Fruit fly (Drosophila melanogaster) whole organism, wandering third instar larva: Measurements from ENCODE around the gene dia.

Source experiments
- CG32264 ChIP-seq: fragments of 200-800 bp; sonication (Bioruptor generic); optimal IDR thresholded peaks from 2 replicates; lab custom pipeline; 2016; ENCODE audit warnings: missing biosample characterization, missing genetic modification characterization
- CG9705 ChIP-seq: fragments of 200-800 bp; sonication (Bioruptor generic); optimal IDR thresholded peaks from 2 replicates; lab custom pipeline; 2018; ENCODE audit warnings: missing biosample characterization, mild to moderate bottlenecking, missing genetic modification characterization
- CrebA ChIP-seq: fragments of 200-800 bp; sonication (Bioruptor generic); optimal IDR thresholded peaks from 2 replicates; lab custom pipeline; 2016; ENCODE audit warnings: missing biosample characterization, mild to moderate bottlenecking, missing genetic modification characterization, borderline replicate concordance
- Dfd ChIP-seq: fragments of >200 bp; optimal IDR thresholded peaks from 2 replicates; lab custom pipeline; 2017; ENCODE audit warnings: missing biosample characterization, missing genetic modification characterization
- Dif ChIP-seq: fragments of 200-275, 200-300 bp; sonication (Bioruptor generic); optimal IDR thresholded peaks from 2 replicates; lab custom pipeline; 2018; ENCODE audit warnings: missing biosample characterization, missing genetic modification characterization; ENCODE audit not compliant: partially characterized antibody
- GATAd ChIP-seq: sonication (Bioruptor generic); optimal IDR thresholded peaks from 2 replicates; lab custom pipeline; 2016; ENCODE audit warnings: missing biosample characterization, missing genetic modification characterization
- HLH106 ChIP-seq: fragments of 200-800 bp; optimal IDR thresholded peaks from 3 replicates; lab custom pipeline; 2019; ENCODE audit warnings: missing biosample characterization, mild to moderate bottlenecking, missing genetic modification characterization, moderate library complexity
- Hnf4 ChIP-seq: fragments of 200-800 bp; sonication (Bioruptor generic); optimal IDR thresholded peaks from 2 replicates; lab custom pipeline; 2016; ENCODE audit warnings: missing biosample characterization, mild to moderate bottlenecking, missing genetic modification characterization
- Hr78 ChIP-seq: fragments of >200 bp; optimal IDR thresholded peaks from 2 replicates; lab custom pipeline; 2017; ENCODE audit warnings: missing biosample characterization, missing genetic modification characterization
- Hr83 ChIP-seq: fragments of 200-300 bp; sonication (Bioruptor generic); optimal IDR thresholded peaks from 2 replicates; lab custom pipeline; 2016; ENCODE audit warnings: missing biosample characterization, mild to moderate bottlenecking, missing genetic modification characterization, moderate library complexity; ENCODE audit not compliant: poor library complexity, severe bottlenecking
- Jra ChIP-seq: sonication (Bioruptor generic); optimal IDR thresholded peaks from 2 replicates; lab custom pipeline; 2016; ENCODE audit warnings: missing biosample characterization, missing genetic modification characterization
- Mio ChIP-seq: sonication (Bioruptor generic); optimal IDR thresholded peaks from 2 replicates; lab custom pipeline; 2016; ENCODE audit warnings: missing biosample characterization, missing genetic modification characterization
- N ChIP-seq: fragments of >200 bp; optimal IDR thresholded peaks from 2 replicates; lab custom pipeline; 2018; ENCODE audit warnings: missing biosample characterization, missing external identifiers, missing genetic modification characterization
- OdsH ChIP-seq: fragments of 200-800 bp; sonication (Bioruptor generic); optimal IDR thresholded peaks from 2 replicates; lab custom pipeline; 2016; ENCODE audit warnings: missing biosample characterization, mild to moderate bottlenecking, missing genetic modification characterization
- Rel ChIP-seq, 2 experiments: fragments of 200-800 bp; sonication (Bioruptor generic) in 1 of 2; optimal IDR thresholded peaks; 2 replicates in 1 of 2; 3 replicates in 1 of 2; lab custom pipeline; 2016 to 2019; ENCODE audit warnings: mild to moderate bottlenecking in 2 of 2, missing biosample characterization in 2 of 2, missing genetic modification characterization in 2 of 2, moderate library complexity in 1 of 2
- Sp1 ChIP-seq: fragments of 200-800 bp; sonication (Bioruptor generic); optimal IDR thresholded peaks from 3 replicates; lab custom pipeline; 2019; ENCODE audit warnings: missing biosample characterization, mild to moderate bottlenecking, missing genetic modification characterization, moderate library complexity
- Vsx2 ChIP-seq: fragments of 200-300, 225-300 bp; sonication (Bioruptor generic); optimal IDR thresholded peaks from 2 replicates; lab custom pipeline; 2018; ENCODE audit warnings: missing biosample characterization, missing genetic modification characterization; ENCODE audit not compliant: partially characterized antibody
- br ChIP-seq: fragments of 200-800 bp; sonication (Bioruptor generic); optimal IDR thresholded peaks from 2 replicates; lab custom pipeline; 2016; ENCODE audit warnings: missing biosample characterization, missing genetic modification characterization
- brk ChIP-seq: fragments of 200-800 bp; sonication (Bioruptor generic); optimal IDR thresholded peaks from 2 replicates; lab custom pipeline; 2016; ENCODE audit warnings: missing biosample characterization, mild to moderate bottlenecking, missing genetic modification characterization
- dl ChIP-seq, 2 experiments: fragments of 175-275, 200-275 bp in 1 of 2; fragments of 200-275 bp in 1 of 2; sonication (Bioruptor generic); optimal IDR thresholded peaks; lab custom pipeline; 2018; ENCODE audit warnings: mild to moderate bottlenecking in 2 of 2, missing biosample characterization in 2 of 2, missing genetic modification characterization in 2 of 2, moderate library complexity in 2 of 2; ENCODE audit not compliant: partially characterized antibody in 2 of 2, insufficient read depth in 1 of 2
- dmrt93B ChIP-seq: fragments of 200-800 bp; sonication (Bioruptor generic); optimal IDR thresholded peaks from 2 replicates; lab custom pipeline; 2018; ENCODE audit warnings: missing biosample characterization, mild to moderate bottlenecking, missing genetic modification characterization
- dsf ChIP-seq: sonication (Bioruptor generic); optimal IDR thresholded peaks from 2 replicates; lab custom pipeline; 2016; ENCODE audit warnings: missing biosample characterization, missing genetic modification characterization, borderline replicate concordance
- ey ChIP-seq: fragments of 200-800 bp; sonication (Bioruptor generic); optimal IDR thresholded peaks from 2 replicates; lab custom pipeline; 2016; ENCODE audit warnings: missing biosample characterization, missing genetic modification characterization
- foxo ChIP-seq, 2 experiments: fragments of 200-800 bp; sonication (Bioruptor generic); optimal IDR thresholded peaks; 2 replicates in 1 of 2; 3 replicates in 1 of 2; lab custom pipeline; 2016 to 2017; ENCODE audit warnings: missing biosample characterization in 2 of 2, missing genetic modification characterization in 2 of 2
- fru ChIP-seq: fragments of 200-800 bp; sonication (Bioruptor generic); optimal IDR thresholded peaks from 3 replicates; lab custom pipeline; 2016; ENCODE audit warnings: missing biosample characterization, mild to moderate bottlenecking, missing genetic modification characterization
- h ChIP-seq: fragments of 200-800 bp; sonication (Bioruptor generic); optimal IDR thresholded peaks from 3 replicates; lab custom pipeline; 2016; ENCODE audit warnings: missing biosample characterization, mild to moderate bottlenecking, missing genetic modification characterization
- jim ChIP-seq: fragments of 175-275, 200-325 bp; sonication (Bioruptor generic); optimal IDR thresholded peaks from 2 replicates; lab custom pipeline; 2016; ENCODE audit warnings: missing biosample characterization, mild to moderate bottlenecking, missing genetic modification characterization
- lola ChIP-seq: fragments of >200 bp; optimal IDR thresholded peaks from 2 replicates; lab custom pipeline; 2017; ENCODE audit warnings: missing biosample characterization, missing genetic modification characterization
- pan ChIP-seq: fragments of >200 bp; optimal IDR thresholded peaks from 2 replicates; lab custom pipeline; 2017
- psq ChIP-seq: fragments of 200-800 bp; sonication (Bioruptor generic); optimal IDR thresholded peaks from 3 replicates; lab custom pipeline; 2017; ENCODE audit warnings: missing biosample characterization, mild to moderate bottlenecking, missing genetic modification characterization, moderate library complexity
- rgr ChIP-seq: fragments of 200-800 bp; sonication (Bioruptor generic); optimal IDR thresholded peaks from 3 replicates; lab custom pipeline; 2016; ENCODE audit warnings: missing biosample characterization, mild to moderate bottlenecking, missing genetic modification characterization
- sage ChIP-seq: fragments of 200-800 bp; sonication (Bioruptor generic); optimal IDR thresholded peaks from 2 replicates; lab custom pipeline; 2016; ENCODE audit warnings: missing biosample characterization, mild to moderate bottlenecking, missing genetic modification characterization
- sv ChIP-seq: fragments of 200-800 bp; sonication (Bioruptor generic); optimal IDR thresholded peaks from 3 replicates; lab custom pipeline; 2016; ENCODE audit warnings: missing biosample characterization, missing genetic modification characterization
- tai ChIP-seq: sonication (Bioruptor generic); optimal IDR thresholded peaks from 2 replicates; lab custom pipeline; 2016; ENCODE audit warnings: missing biosample characterization, missing genetic modification characterization
- usp ChIP-seq: fragments of >200 bp; optimal IDR thresholded peaks from 2 replicates; lab custom pipeline; 2017; ENCODE audit warnings: missing biosample characterization, missing genetic modification characterization

Gene dia

dm6 chr2L:20716712-20717111, 41.2 kb upstream of the dia start:
- TF ChIP-seq GATAd (no peak), pan (lab: Kevin White, UChicago) (no peak), foxo (GFP tag; optimal IDR thresholded peaks at IDR 0.05; lab: Kevin White, UChicago) (no peak), usp (GFP tag; lab: Kevin White, UChicago) (no peak), Hr83 (GFP tag; lab: Kevin White, UChicago) (no peak)

- TF ChIP-seq jim (no peak), foxo (GFP tag; optimal IDR thresholded peaks at IDR 0.05; lab: Kevin White, UChicago) (no peak), rgr (no peak), Hnf4 (GFP tag; lab: Kevin White, UChicago) (no peak), CrebA (GFP tag; lab: Kevin White, UChicago) (no peak), Mio (GFP tag; lab: Kevin White, UChicago) (no peak), CG9705 (GFP tag; lab: Kevin White, UChicago) (no peak), ey (GFP tag; lab: Kevin White, UChicago) (no peak), CG32264 (GFP tag; lab: Kevin White, UChicago) (no peak), lola (GFP tag; lab: Kevin White, UChicago) (no peak), br (GFP tag; lab: Kevin White, UChicago) (no peak), sage (no peak), tai (GFP tag; lab: Kevin White, UChicago) (no peak), OdsH (no peak), GATAd (no peak), N (GFP tag; lab: Kevin White, UChicago) (no peak), dl (GFP tag; optimal IDR thresholded peaks at IDR 0.05; lab: Kevin White, UChicago; ENCODE audit: insufficient read depth in 1 of 2, partially characterized antibody in 2 of 2) (no peak), fru (GFP tag; lab: Kevin White, UChicago) (no peak)
These were observed 37.9 kb upstream of the dia start for dm6 chr2L:20720011-20720410.

DNA sequence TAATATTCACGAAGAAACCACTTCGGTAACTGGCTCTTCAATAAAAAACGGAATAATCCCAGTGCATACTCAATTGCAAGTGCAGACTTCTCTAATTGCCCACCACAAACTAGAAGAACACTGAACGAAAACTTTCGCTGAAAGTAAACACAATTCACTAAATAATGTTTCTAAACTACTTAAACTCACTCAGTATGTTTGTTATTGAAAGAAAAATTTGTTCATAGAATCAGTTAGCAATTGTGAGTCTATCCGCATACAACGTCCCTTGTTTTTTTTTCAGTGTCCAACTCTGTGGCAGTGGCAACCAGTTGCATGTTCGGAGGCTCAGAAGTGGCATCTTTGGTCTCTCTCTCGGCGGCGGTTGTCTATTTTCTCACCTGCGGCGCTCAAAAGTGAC, 36.5 kb upstream of the dia start:
- TF ChIP-seq tai (GFP tag; lab: Kevin White, UChicago) = no peak
- TF ChIP-seq Vsx2 (GFP tag; lab: Kevin White, UChicago) = no peak
- no peak for TF ChIP-seq Hr78 (GFP tag; lab: Kevin White, UChicago)
- TF ChIP-seq h (GFP tag; lab: Kevin White, UChicago) = no peak
- no peak for TF ChIP-seq ey (GFP tag; lab: Kevin White, UChicago)
- TF ChIP-seq GATAd = no peak
- TF ChIP-seq psq = no peak
- TF ChIP-seq Dfd (GFP tag; lab: Kevin White, UChicago) = no peak
- TF ChIP-seq Rel (GFP tag; optimal IDR thresholded peaks at IDR 0.05; lab: Kevin White, UChicago) = no peak
- no peak for TF ChIP-seq Rel (tag; optimal IDR thresholded peaks at IDR 0.05; lab: Kevin White, UChicago)
- TF ChIP-seq Jra (GFP tag; lab: Kevin White, UChicago) = no peak

- TF ChIP-seq h (GFP tag; lab: Kevin White, UChicago) = no peak
- no peak for TF ChIP-seq OdsH
- no peak for TF ChIP-seq dmrt93B (GFP tag; lab: Kevin White, UChicago)
- TF ChIP-seq CG32264 (GFP tag; lab: Kevin White, UChicago) = no peak
These were observed 33.9 kb upstream of the dia start for dm6 chr2L:20724024-20724423.

DNA sequence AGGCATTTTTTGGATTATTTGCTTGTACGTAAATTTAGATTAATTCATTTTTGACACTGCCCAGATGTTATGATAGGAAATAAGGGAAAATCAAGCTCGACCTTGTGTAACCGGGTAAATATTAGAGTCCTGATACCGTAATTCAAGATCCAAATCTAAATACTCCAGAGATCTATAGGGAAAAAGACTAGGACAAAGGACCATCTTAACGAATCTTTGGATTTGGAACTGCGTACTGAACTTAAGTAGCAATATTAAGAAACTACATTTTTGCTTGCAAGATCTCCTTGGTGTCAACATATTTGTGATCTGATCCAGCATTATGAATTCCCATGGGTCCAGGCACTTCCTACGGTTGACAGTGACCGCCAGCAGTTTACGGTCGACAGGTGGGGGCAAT, 31.5 kb upstream of the dia start, which contains the start of gene CG9316:
TSS of gene CG9316 (minus strand) at position 101 of the 400 bp plus-strand sequence.
- TF ChIP-seq dsf (GFP tag; lab: Kevin White, UChicago) = no peak
- TF ChIP-seq CrebA (GFP tag; lab: Kevin White, UChicago) = no peak
- TF ChIP-seq brk (GFP tag; lab: Kevin White, UChicago) = no peak
- no peak for TF ChIP-seq Hnf4 (GFP tag; lab: Kevin White, UChicago)
- TF ChIP-seq rgr = no peak
- TF ChIP-seq tai (GFP tag; lab: Kevin White, UChicago) = no peak
- no peak for TF ChIP-seq N (GFP tag; lab: Kevin White, UChicago)
- TF ChIP-seq Sp1 (GFP tag; lab: Kevin White, UChicago) = no peak
- no peak for TF ChIP-seq dmrt93B (GFP tag; lab: Kevin White, UChicago)
- no peak for TF ChIP-seq sv (GFP tag; lab: Kevin White, UChicago)
- TF ChIP-seq Dif (GFP tag; lab: Kevin White, UChicago) = no peak
- TF ChIP-seq Hr78 (GFP tag; lab: Kevin White, UChicago) = no peak
- TF ChIP-seq HLH106 (tag; lab: Kevin White, UChicago) = no peak
